Fruit fly (Drosophila melanogaster) whole organism, embryonic: ENCODE results near the gene Pgls.
A peak's percentile ranks its signal among the peaks of the same experiment; 100 is the strongest.

Experiments used
- Bdp1 ChIP-seq: fragments of 200-800 bp; sonication (Bioruptor generic); optimal IDR thresholded peaks from 3 replicates; lab custom pipeline; 2016; ENCODE audit warnings: missing biosample characterization, missing genetic modification characterization
- Blimp-1 ChIP-seq: fragments of 200-800 bp; sonication (Bioruptor generic); optimal IDR thresholded peaks from 3 replicates; lab custom pipeline; 2018; ENCODE audit warnings: missing biosample characterization, missing genetic modification characterization, mild to moderate bottlenecking, moderate library complexity, missing genetic modification reagents
- CG10366 ChIP-seq: fragments of 200-800 bp; sonication (Bioruptor generic); IDR thresholded peaks from 2 replicates; pipeline ENCODE4 v1.3.6; 2022; ENCODE audit warnings: missing biosample characterization, missing genetic modification characterization
- CG11456 ChIP-seq: fragments of 200-800 bp; sonication (Bioruptor generic); IDR thresholded peaks from 3 replicates; pipeline ENCODE4 v1.3.6; 2022; ENCODE audit warnings: missing biosample characterization, missing genetic modification characterization
- CG12299 ChIP-seq: fragments of 200-800 bp; sonication (Bioruptor generic); optimal IDR thresholded peaks from 2 replicates; lab custom pipeline; 2018; ENCODE audit warnings: missing biosample characterization, mild to moderate bottlenecking, missing genetic modification characterization
- CG12942 ChIP-seq: fragments of 200-800 bp; sonication (Bioruptor generic); optimal IDR thresholded peaks from 3 replicates; lab custom pipeline; 2016; ENCODE audit warnings: missing biosample characterization, missing genetic modification characterization
- CG13894 ChIP-seq: fragments of 200-800 bp; sonication (Bioruptor generic); optimal IDR thresholded peaks from 3 replicates; lab custom pipeline; 2018; ENCODE audit warnings: missing biosample characterization, mild to moderate bottlenecking, missing genetic modification characterization, moderate library complexity
- CG14667 ChIP-seq: fragments of 200-800 bp; sonication (Bioruptor generic); IDR thresholded peaks from 2 replicates; pipeline ENCODE4 v1.3.6; 2022; ENCODE audit warnings: missing biosample characterization, missing genetic modification characterization
- CG14860 ChIP-seq: fragments of 200-800 bp; sonication (Bioruptor generic); IDR thresholded peaks from 3 replicates; pipeline ENCODE4 v1.3.6; 2022; ENCODE audit warnings: missing biosample characterization, missing genetic modification characterization; ENCODE audit not compliant: partially characterized antibody
- CG15696 ChIP-seq: fragments of 200-800 bp; sonication (Bioruptor generic); optimal IDR thresholded peaks from 2 replicates; lab custom pipeline; 2019; ENCODE audit warnings: missing biosample characterization, mild to moderate bottlenecking, missing genetic modification characterization, moderate library complexity
- CG17385 ChIP-seq: fragments of 200-800 bp; sonication (Bioruptor generic); optimal IDR thresholded peaks from 3 replicates; lab custom pipeline; 2018; ENCODE audit warnings: missing biosample characterization, mild to moderate bottlenecking, missing genetic modification characterization
- CG17612 ChIP-seq: fragments of 200-800 bp; sonication (Bioruptor generic); IDR thresholded peaks from 2 replicates; pipeline ENCODE4 v1.3.6; 2022; ENCODE audit warnings: missing biosample characterization, missing genetic modification characterization
- CG18619 ChIP-seq: fragments of 200-800 bp; sonication (Bioruptor generic); optimal IDR thresholded peaks from 3 replicates; lab custom pipeline; 2017; ENCODE audit warnings: missing biosample characterization, mild to moderate bottlenecking, missing genetic modification characterization
- CG2202 ChIP-seq: fragments of 200-800 bp; sonication (Bioruptor generic); optimal IDR thresholded peaks from 2 replicates; lab custom pipeline; 2018; ENCODE audit warnings: missing biosample characterization, mild to moderate bottlenecking, missing genetic modification characterization
- CG2875 ChIP-seq: fragments of 200-800 bp; sonication (Bioruptor generic); optimal IDR thresholded peaks from 2 replicates; lab custom pipeline; 2017; ENCODE audit warnings: missing biosample characterization, mild to moderate bottlenecking, missing genetic modification characterization, missing genetic modification reagents
- CG30431 ChIP-seq: fragments of 200-800 bp; sonication (Bioruptor generic); optimal IDR thresholded peaks from 2 replicates; lab custom pipeline; 2017; ENCODE audit warnings: missing biosample characterization, missing genetic modification characterization
- CG3065 ChIP-seq: fragments of 200-800 bp; sonication (Bioruptor generic); optimal IDR thresholded peaks from 2 replicates; lab custom pipeline; 2016; ENCODE audit warnings: missing biosample characterization, missing genetic modification characterization
- CG31441 ChIP-seq: fragments of 200-800 bp; sonication (Bioruptor generic); IDR thresholded peaks from 2 replicates; pipeline ENCODE4 v1.3.6; 2022; ENCODE audit warnings: missing biosample characterization, missing genetic modification characterization
- CG32767 ChIP-seq: fragments of 200-800 bp; sonication (Bioruptor generic); IDR thresholded peaks from 2 replicates; pipeline ENCODE4 v1.3.6; 2022; ENCODE audit warnings: missing biosample characterization, missing genetic modification characterization
- CG4328 ChIP-seq: fragments of 200-800 bp; sonication (Bioruptor generic); optimal IDR thresholded peaks from 3 replicates; lab custom pipeline; 2017; ENCODE audit warnings: missing biosample characterization, missing genetic modification reagents, missing genetic modification characterization
- CG6683 ChIP-seq: fragments of 200-800 bp; sonication (Bioruptor generic); optimal IDR thresholded peaks from 2 replicates; lab custom pipeline; 2017; ENCODE audit warnings: missing biosample characterization, mild to moderate bottlenecking, missing genetic modification characterization, missing genetic modification reagents
- CG6689 ChIP-seq: fragments of 200-800 bp; sonication (Bioruptor generic); IDR thresholded peaks from 2 replicates; pipeline ENCODE4 v1.3.6; 2022; ENCODE audit warnings: missing biosample characterization, missing genetic modification characterization
- CG7839 ChIP-seq: fragments of 200-800 bp; sonication (Bioruptor generic); optimal IDR thresholded peaks from 3 replicates; lab custom pipeline; 2018; ENCODE audit warnings: missing biosample characterization, mild to moderate bottlenecking, missing genetic modification characterization, moderate library complexity
- Fer1 ChIP-seq: fragments of 200-800 bp; sonication (Bioruptor generic); optimal IDR thresholded peaks from 2 replicates; lab custom pipeline; 2017; ENCODE audit warnings: missing biosample characterization, mild to moderate bottlenecking, missing genetic modification characterization
- Fer3 ChIP-seq: fragments of 200-800 bp; sonication (Bioruptor generic); optimal IDR thresholded peaks from 2 replicates; lab custom pipeline; 2018; ENCODE audit warnings: missing biosample characterization, mild to moderate bottlenecking, missing genetic modification characterization, moderate library complexity
- Hmr ChIP-seq: fragments of 200-800 bp; sonication (Bioruptor generic); optimal IDR thresholded peaks from 3 replicates; lab custom pipeline; 2017; ENCODE audit warnings: mild to moderate bottlenecking, missing biosample characterization, missing genetic modification reagents, missing genetic modification characterization
- Nf-YC ChIP-seq: fragments of 200-800 bp; optimal IDR thresholded peaks from 3 replicates; lab custom pipeline; 2019; ENCODE audit warnings: missing biosample characterization, mild to moderate bottlenecking, missing genetic modification characterization, moderate library complexity
- Oli ChIP-seq: fragments of 200-800 bp; sonication (Bioruptor generic); optimal IDR thresholded peaks from 2 replicates; lab custom pipeline; 2018; ENCODE audit warnings: missing biosample characterization, mild to moderate bottlenecking, missing genetic modification characterization, moderate library complexity
- Poxn ChIP-seq: fragments of 200-800 bp; sonication (Bioruptor generic); IDR thresholded peaks from 2 replicates; pipeline ENCODE4 v1.3.6; 2022; ENCODE audit warnings: missing biosample characterization, missing genetic modification characterization
- Sox102F ChIP-seq: fragments of 200-800 bp; sonication (Bioruptor generic); optimal IDR thresholded peaks from 2 replicates; lab custom pipeline; 2018; ENCODE audit warnings: missing biosample characterization, mild to moderate bottlenecking, missing genetic modification characterization, moderate library complexity
- Spps ChIP-seq: fragments of 200-800 bp; sonication (Bioruptor generic); optimal IDR thresholded peaks from 2 replicates; lab custom pipeline; 2018; ENCODE audit warnings: missing biosample characterization, mild to moderate bottlenecking, missing genetic modification characterization
- TFAM ChIP-seq: fragments of 200-800 bp; sonication (Bioruptor generic); optimal IDR thresholded peaks from 2 replicates; lab custom pipeline; 2017; ENCODE audit warnings: missing biosample characterization, missing genetic modification characterization, inconsistent platforms
- Trl ChIP-seq, 3 experiments: fragments of >200 bp in 2 of 3; fragments of 200-800 bp in 1 of 3; sonication (Bioruptor generic) in 1 of 3; optimal IDR thresholded peaks; 2 replicates in 1 of 3; 3 replicates in 2 of 3; lab custom pipeline; 2016 to 2017; ENCODE audit warnings: missing biosample characterization in 1 of 3, missing genetic modification characterization in 1 of 3
- bsh ChIP-seq, 2 experiments: fragments of 200-800 bp; sonication (Bioruptor generic); optimal IDR thresholded peaks; 2 replicates each; lab custom pipeline; 2017 to 2018; ENCODE audit warnings: mild to moderate bottlenecking in 2 of 2, missing biosample characterization in 2 of 2, missing genetic modification characterization in 2 of 2, moderate library complexity in 1 of 2
- caup ChIP-seq: fragments of 200-800 bp; sonication (Bioruptor generic); optimal IDR thresholded peaks from 3 replicates; lab custom pipeline; 2017; ENCODE audit warnings: missing biosample characterization, mild to moderate bottlenecking, missing genetic modification characterization, moderate library complexity; ENCODE audit not compliant: severe bottlenecking
- danr ChIP-seq: fragments of 200-800 bp; sonication (Bioruptor generic); IDR thresholded peaks from 2 replicates; pipeline ENCODE4 v1.3.6; 2022; ENCODE audit warnings: missing biosample characterization, missing genetic modification characterization
- dmrt99B ChIP-seq: fragments of 200-800 bp; sonication (Bioruptor generic); optimal IDR thresholded peaks from 2 replicates; lab custom pipeline; 2018; ENCODE audit warnings: missing biosample characterization, mild to moderate bottlenecking, missing genetic modification characterization, moderate library complexity
- en ChIP-seq: fragments of 200-800 bp; sonication (Bioruptor generic); optimal IDR thresholded peaks from 2 replicates; lab custom pipeline; 2016; ENCODE audit warnings: missing biosample characterization, missing genetic modification characterization
- exex ChIP-seq: fragments of 200-800 bp; sonication (Bioruptor generic); optimal IDR thresholded peaks from 4 replicates; lab custom pipeline; 2018; ENCODE audit warnings: missing biosample characterization, mild to moderate bottlenecking, missing genetic modification characterization, moderate library complexity
- grau ChIP-seq: fragments of 200-800 bp; optimal IDR thresholded peaks from 3 replicates; lab custom pipeline; 2019; ENCODE audit warnings: missing biosample characterization, mild to moderate bottlenecking, missing genetic modification characterization, moderate library complexity
- her ChIP-seq: fragments of 200-800 bp; sonication (Bioruptor generic); optimal IDR thresholded peaks from 2 replicates; lab custom pipeline; 2016; ENCODE audit warnings: missing biosample characterization, missing genetic modification characterization
- jigr1 ChIP-seq: fragments of 200-800 bp; sonication (Bioruptor generic); IDR thresholded peaks from 3 replicates; pipeline ENCODE4 v1.3.6; 2022; ENCODE audit warnings: missing biosample characterization, missing genetic modification characterization
- lola ChIP-seq, 3 experiments: fragments of >200 bp in 2 of 3; fragments of 200-800 bp in 1 of 3; sonication (Bioruptor generic) in 1 of 3; optimal IDR thresholded peaks; 2 replicates each; lab custom pipeline; 2017 to 2019; ENCODE audit warnings: missing biosample characterization in 3 of 3, missing genetic modification characterization in 3 of 3, mild to moderate bottlenecking in 1 of 3, moderate library complexity in 1 of 3
- odd ChIP-seq: fragments of 200-800 bp; sonication (Bioruptor generic); optimal IDR thresholded peaks from 2 replicates; lab custom pipeline; 2017; ENCODE audit warnings: missing biosample characterization, mild to moderate bottlenecking, missing genetic modification characterization
- run ChIP-seq: fragments of 200-800 bp; sonication (Bioruptor generic); optimal IDR thresholded peaks from 3 replicates; lab custom pipeline; 2018; ENCODE audit warnings: missing biosample characterization, mild to moderate bottlenecking, missing genetic modification characterization
- so ChIP-seq: fragments of 200-800 bp; sonication (Bioruptor generic); IDR thresholded peaks from 3 replicates; pipeline ENCODE4 v1.3.6; 2022; ENCODE audit warnings: missing biosample characterization, missing genetic modification characterization
- zen ChIP-seq: fragments of 200-800 bp; sonication (Bioruptor generic); optimal IDR thresholded peaks from 3 replicates; lab custom pipeline; 2018; ENCODE audit warnings: missing biosample characterization, mild to moderate bottlenecking, missing genetic modification characterization, moderate library complexity

The Pgls gene

DNA sequence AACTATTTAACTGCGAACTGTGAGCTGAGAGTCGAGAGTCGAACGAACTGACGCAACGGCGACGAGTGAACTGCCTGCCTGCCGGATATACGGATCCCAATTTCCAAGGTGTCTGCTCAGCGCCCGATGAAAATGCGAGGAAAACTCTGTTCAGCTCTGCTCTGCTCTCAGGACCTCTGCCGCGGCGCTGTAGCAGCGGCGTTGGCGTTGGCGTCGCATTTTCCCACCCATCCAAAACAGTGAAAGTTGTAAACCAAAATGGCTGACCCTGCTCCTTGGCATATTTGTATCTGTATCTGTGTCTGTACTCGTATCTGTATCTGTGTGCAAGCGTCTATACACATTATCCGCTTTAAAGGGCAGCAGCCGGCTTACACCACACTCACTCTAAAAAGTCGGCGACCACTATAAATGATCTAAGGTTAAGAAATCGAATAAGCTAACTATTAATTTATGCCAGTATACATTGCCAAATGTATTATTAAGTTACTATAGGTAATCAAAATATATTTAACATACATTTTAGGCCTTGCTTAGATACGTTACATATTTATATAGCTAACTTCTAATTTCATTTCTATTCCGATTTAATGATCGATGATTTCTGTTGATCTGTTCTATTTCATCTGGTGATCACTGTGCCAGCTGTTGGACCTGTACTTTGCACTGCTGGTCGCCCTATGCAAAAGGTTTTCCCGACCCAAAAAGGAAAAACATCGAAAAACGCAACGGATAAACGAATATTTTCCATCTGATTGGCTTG is 24.4 kb upstream of the Pgls start (continued):
- TF ChIP-seq run (tag; lab: Kevin White, UChicago) (peak; percentile 26), bsh (GFP tag; optimal IDR thresholded peaks at IDR 0.05; lab: Kevin White, UChicago) (peak in 1 of 2 experiments; percentile 80), Bdp1 (peak; percentile 17), CG12299 (tag; lab: Kevin White, UChicago) (peak; percentile 47), CG14860 (GFP tag; lab: Robert Waterston, UW) (no peak), CG31441 (GFP tag; lab: Robert Waterston, UW) (peak; percentile 85), Nf-YC (tag; lab: Kevin White, UChicago) (peak; percentile 40), CG7839 (tag; lab: Kevin White, UChicago) (peak; percentile 76), dmrt99B (tag; lab: Kevin White, UChicago) (peak; percentile 77), CG18619 (GFP tag; lab: Kevin White, UChicago) (peak; percentile 54), Oli (peak; percentile 81), Blimp-1 (GFP tag; lab: Kevin White, UChicago) (peak; percentile 66), CG30431 (peak; percentile 57), so (GFP tag; lab: Robert Waterston, UW) (peak; percentile 34; the same call in 1 of the 3 replicates), CG11456 (GFP tag; lab: Robert Waterston, UW) (no peak), en (GFP tag; lab: Kevin White, UChicago) (no peak), CG2202 (tag; lab: Kevin White, UChicago) (peak; percentile 39), CG17612 (no peak), CG3065 (GFP tag; lab: Kevin White, UChicago) (peak; percentile 24), CG13894 (tag; lab: Kevin White, UChicago) (no peak), zen (tag; lab: Kevin White, UChicago) (peak; percentile 92), jigr1 (no peak), caup (GFP tag; lab: Kevin White, UChicago) (peak; percentile 44), CG2875 (GFP tag; lab: Kevin White, UChicago) (peak; percentile 2), exex (peak; percentile 13), Poxn (no peak), CG32767 (GFP tag; lab: Robert Waterston, UW) (0 out of 2 replicates have a peak, but pooled peaks have one; percentile 52), Trl (optimal IDR thresholded peaks at IDR 0.05; lab: Kevin White, UChicago) (peak in 1 of 2 experiments; percentile 9), Trl (GFP tag; optimal IDR thresholded peaks at IDR 0.05; lab: Kevin White, UChicago) (no peak), Hmr (peak; percentile 72), CG6683 (GFP tag; lab: Kevin White, UChicago) (peak; percentile 56), CG6689 (GFP tag; lab: Robert Waterston, UW) (peak; percentile 67), grau (peak; percentile 96), CG14667 (GFP tag; lab: Robert Waterston, UW) (no peak), TFAM (no peak), odd (GFP tag; lab: Kevin White, UChicago) (peak; percentile 47), Spps (tag; lab: Kevin White, UChicago) (peak; percentile 64), danr (GFP tag; lab: Robert Waterston, UW) (0 out of 2 replicates have a peak, but pooled peaks have one; percentile 16), CG10366 (GFP tag; lab: Robert Waterston, UW) (peak; percentile 29; the same call in 1 of the 2 replicates), CG4328 (GFP tag; lab: Kevin White, UChicago) (peak; percentile 53), lola (GFP tag; optimal IDR thresholded peaks at IDR 0.05; lab: Kevin White, UChicago) (peak in 1 of 3 experiments; percentile 93), Fer3 (tag; lab: Kevin White, UChicago) (peak; percentile 48), CG17385 (GFP tag; lab: Kevin White, UChicago) (peak; percentile 53), her (GFP tag; lab: Kevin White, UChicago) (no peak), CG15696 (tag; lab: Kevin White, UChicago) (peak; percentile 96), CG12942 (GFP tag; lab: Kevin White, UChicago) (peak; percentile 30), Fer1 (GFP tag; lab: Kevin White, UChicago) (peak; percentile 78), Sox102F (GFP tag; lab: Kevin White, UChicago) (peak; percentile 68)
